In genomic region chrII:10541923-10542486, ce11 we compare ENCODE assay signal across 2 worm cellular contexts.
TF ChIP-seq lines count a peak whose summit lies in the region.

TSS of gene pro-1 (minus strand) at chrII:10541996.

TF ChIP-seq in whole organism, L1 larva, 84 proteins besides CTCF, POLR2A, EP300 and RAD21 (continued from another document):
- peak; percentile 19 for TF ChIP-seq C04F5.9 (tag; optimal IDR thresholded peaks at IDR 0.05; lab: Kevin White, UChicago)
- TF ChIP-seq ceh-63 (GFP tag; optimal IDR thresholded peaks at IDR 0.05; lab: Kevin White, UChicago): no peak
- TF ChIP-seq lin-39 (tag; optimal IDR thresholded peaks at IDR 0.05; lab: Kevin White, UChicago): peak; percentile 43
- peak; percentile 84 for TF ChIP-seq nhr-85 (tag; lab: Kevin White, UChicago)
- TF ChIP-seq unc-30 (tag; optimal IDR thresholded peaks at IDR 0.05; lab: Kevin White, UChicago): no peak
- peak; percentile 85 for TF ChIP-seq nhr-20 (tag; optimal IDR thresholded peaks at IDR 0.05; lab: Kevin White, UChicago)
- peak; percentile 28 for TF ChIP-seq lir-3 (tag; optimal IDR thresholded peaks at IDR 0.05; lab: Kevin White, UChicago; ENCODE audit: poor library complexity)
- 0 out of 2 replicates have a peak, but pooled peaks have one; percentile 4 for TF ChIP-seq unc-98 (GFP tag; IDR thresholded peaks at IDR 0.05; lab: Robert Waterston, UW)
- peak; percentile 64 for TF ChIP-seq blmp-1 (tag; optimal IDR thresholded peaks at IDR 0.05; lab: Kevin White, UChicago)
- peak; percentile 53 to 76 (median 67) for TF ChIP-seq dpl-1 (GFP tag; optimal IDR thresholded peaks at IDR 0.05; lab: Kevin White, UChicago)
- peak; percentile 60 for TF ChIP-seq unc-86 (tag; optimal IDR thresholded peaks at IDR 0.05; lab: Kevin White, UChicago)
- no peak for TF ChIP-seq aha-1 (tag; optimal IDR thresholded peaks at IDR 0.05; lab: Kevin White, UChicago)
- no peak for TF ChIP-seq vab-15 (tag; optimal IDR thresholded peaks at IDR 0.05; lab: Kevin White, UChicago)
- TF ChIP-seq irx-1 (tag; optimal IDR thresholded peaks at IDR 0.05; lab: Kevin White, UChicago): peak; percentile 80
- peak; percentile 4 for TF ChIP-seq fkh-4 (tag; optimal IDR thresholded peaks at IDR 0.05; lab: Kevin White, UChicago; ENCODE audit: borderline replicate concordance)
- peak; percentile 25 for TF ChIP-seq snpc-4 (tag; optimal IDR thresholded peaks at IDR 0.05; lab: Kevin White, UChicago)
- TF ChIP-seq lin-14 (GFP tag; optimal IDR thresholded peaks at IDR 0.05; lab: Kevin White, UChicago): peak; percentile 70
- peak; percentile 75 for TF ChIP-seq C16A3.4 (tag; optimal IDR thresholded peaks at IDR 0.05; lab: Kevin White, UChicago)
- peak in 2 of 6 experiments; percentile 42 to 77 for TF ChIP-seq elt-3 (tag; optimal IDR thresholded peaks at IDR 0.05; lab: Kevin White, UChicago)
- no peak for TF ChIP-seq fos-1 (tag; optimal IDR thresholded peaks at IDR 0.05; lab: Kevin White, UChicago)
- TF ChIP-seq mef-2 (tag; optimal IDR thresholded peaks at IDR 0.05; lab: Kevin White, UChicago): no peak
- TF ChIP-seq nhr-90 (tag; optimal IDR thresholded peaks at IDR 0.05; lab: Kevin White, UChicago; ENCODE audit: poor library complexity): peak; percentile 88
- peak; percentile 87 for TF ChIP-seq mep-1 (tag; optimal IDR thresholded peaks at IDR 0.05; lab: Kevin White, UChicago)
TF ChIP-seq in whole organism, L1 larva: peak in this region for 51.

TF ChIP-seq in whole organism, young adult, 124 proteins besides CTCF, POLR2A, EP300 and RAD21 (continued from another document):
- no peak for TF ChIP-seq ztf-6 (GFP tag; IDR thresholded peaks at IDR 0.05; lab: Robert Waterston, UW)
- peak; percentile 77 for TF ChIP-seq zim-3 (tag; optimal IDR thresholded peaks at IDR 0.05; lab: Kevin White, UChicago)
- peak; percentile 15 for TF ChIP-seq F22D6.2 (tag; optimal IDR thresholded peaks at IDR 0.05; lab: Kevin White, UChicago)
- no peak for TF ChIP-seq egl-18 (GFP tag; IDR thresholded peaks at IDR 0.05; lab: Robert Waterston, UW)
- TF ChIP-seq ceh-100 (GFP tag; IDR thresholded peaks at IDR 0.05; lab: Robert Waterston, UW): peak; percentile 66
- TF ChIP-seq hmg-1.2 (GFP tag; IDR thresholded peaks at IDR 0.05; lab: Robert Waterston, UW): peak; percentile 57
- TF ChIP-seq F33H1.4 (GFP tag; IDR thresholded peaks at IDR 0.05; lab: Robert Waterston, UW): peak; percentile 53
- peak; percentile 52; the same call in 1 of the 2 replicates for TF ChIP-seq Y53F4B.3 (GFP tag; IDR thresholded peaks at IDR 0.05; lab: Robert Waterston, UW)
- no peak for TF ChIP-seq die-1 (tag; optimal IDR thresholded peaks at IDR 0.05; lab: Kevin White, UChicago)
- TF ChIP-seq mes-4 (tag; optimal IDR thresholded peaks at IDR 0.05; lab: Kevin White, UChicago): no peak
- no peak for TF ChIP-seq ztf-18 (tag; optimal IDR thresholded peaks at IDR 0.05; lab: Kevin White, UChicago)
- no peak for TF ChIP-seq hlh-26 (GFP tag; conservative IDR thresholded peaks at IDR 0.05; lab: Robert Waterston, UW)
- no peak for TF ChIP-seq F55B11.4 (tag; optimal IDR thresholded peaks at IDR 0.05; lab: Kevin White, UChicago; ENCODE audit: borderline replicate concordance, insufficient read depth)
- TF ChIP-seq F10E7.11 (tag; optimal IDR thresholded peaks at IDR 0.05; lab: Kevin White, UChicago): peak; percentile 76
- peak; percentile 17 for TF ChIP-seq fkh-3 (tag; optimal IDR thresholded peaks at IDR 0.05; lab: Kevin White, UChicago)
- peak; percentile 47 for TF ChIP-seq ztf-22 (GFP tag; optimal IDR thresholded peaks at IDR 0.05; lab: Kevin White, UChicago)
- peak; percentile 52; the same call in 1 of the 2 replicates for TF ChIP-seq rcor-1 (GFP tag; IDR thresholded peaks at IDR 0.05; lab: Robert Waterston, UW)
- TF ChIP-seq pha-4 (tag; optimal IDR thresholded peaks at IDR 0.05; lab: Kevin White, UChicago): peak; percentile 67
- no peak for TF ChIP-seq zfh-2 (GFP tag; conservative IDR thresholded peaks at IDR 0.05; lab: Robert Waterston, UW)
- TF ChIP-seq F57C9.4 (tag; optimal IDR thresholded peaks at IDR 0.05; lab: Kevin White, UChicago): peak; percentile 36
- peak; percentile 28 for TF ChIP-seq somi-1 (GFP tag; optimal IDR thresholded peaks at IDR 0.05; lab: Kevin White, UChicago)
